Worm (Caenorhabditis elegans): ENCODE results near the gene Y39G8B.7.

Y39G8B.7 gene

ce11 chrII:13961567-13961966 lies 33.3 kb downstream of the Y39G8B.7 start:
- TF ChIP-seq pag-3 (tag; optimal IDR thresholded peaks at IDR 0.05; ENCODE audit: borderline replicate concordance) = no peak
- TF ChIP-seq pros-1 (tag; optimal IDR thresholded peaks at IDR 0.05) = no peak
- TF ChIP-seq sox-4 (tag; optimal IDR thresholded peaks at IDR 0.05) = no peak
- no peak for TF ChIP-seq elt-4 (tag; optimal IDR thresholded peaks at IDR 0.05)
- no peak for TF ChIP-seq C08G9.2 (tag; optimal IDR thresholded peaks at IDR 0.05)

ce11 chrII:13958359-13958758 lies 36.5 kb downstream of the Y39G8B.7 start:
- TF ChIP-seq dmd-4 (tag; optimal IDR thresholded peaks at IDR 0.05; ENCODE audit: borderline replicate concordance) (no peak), pros-1 (tag; optimal IDR thresholded peaks at IDR 0.05) (no peak), madf-2 (tag; optimal IDR thresholded peaks at IDR 0.05) (no peak), pha-2 (tag; optimal IDR thresholded peaks at IDR 0.05) (no peak), odd-2 (tag; optimal IDR thresholded peaks at IDR 0.05) (no peak), elt-2 (tag; optimal IDR thresholded peaks at IDR 0.05) (no peak), T23F11.4 (GFP tag; optimal IDR thresholded peaks at IDR 0.05) (no peak), unc-42 (tag; optimal IDR thresholded peaks at IDR 0.05) (no peak), syd-9 (tag; optimal IDR thresholded peaks at IDR 0.05) (no peak), K02D7.2 (tag; optimal IDR thresholded peaks at IDR 0.05) (no peak), ref-2 (tag; optimal IDR thresholded peaks at IDR 0.05) (no peak), ceh-30 (tag; optimal IDR thresholded peaks at IDR 0.05) (no peak), fkh-10 (GFP tag; optimal IDR thresholded peaks at IDR 0.05) (no peak), lim-6 (tag; optimal IDR thresholded peaks at IDR 0.05) (no peak), gmeb-2 (tag; optimal IDR thresholded peaks at IDR 0.05) (no peak), ttx-3 (tag; optimal IDR thresholded peaks at IDR 0.05) (no peak), ceh-22 (tag; optimal IDR thresholded peaks at IDR 0.05) (no peak), eyg-1 (tag; optimal IDR thresholded peaks at IDR 0.05) (no peak), hlh-6 (tag; optimal IDR thresholded peaks at IDR 0.05) (no peak)

- no peak for TF ChIP-seq fkh-10 (GFP tag; optimal IDR thresholded peaks at IDR 0.05)
- no peak for TF ChIP-seq nhr-232 (tag; optimal IDR thresholded peaks at IDR 0.05)
- no peak for TF ChIP-seq ceh-18 (tag; optimal IDR thresholded peaks at IDR 0.05)
- no peak for TF ChIP-seq sdc-2 (tag; optimal IDR thresholded peaks at IDR 0.05)
- no peak for TF ChIP-seq ahr-1 (tag; optimal IDR thresholded peaks at IDR 0.05)
Measured at ce11 chrII:13957437-13957836, 37.4 kb downstream of the Y39G8B.7 start, which contains the start of gene zip-3. Gene zip-3, minus strand, starts transcription at chrII:13957457.

ce11 chrII:13956529-13956928 lies 38.3 kb downstream of the Y39G8B.7 start:
- no peak for TF ChIP-seq K09A11.1 (tag; optimal IDR thresholded peaks at IDR 0.05; ENCODE audit: insufficient read depth)
- TF ChIP-seq syd-9 (tag; optimal IDR thresholded peaks at IDR 0.05) = no peak
- TF ChIP-seq pha-4 (tag; optimal IDR thresholded peaks at IDR 0.05) = no peak
- no peak for TF ChIP-seq hlh-30 (tag; optimal IDR thresholded peaks at IDR 0.05; ENCODE audit: insufficient read depth)
- no peak for TF ChIP-seq dmd-4 (tag; optimal IDR thresholded peaks at IDR 0.05; ENCODE audit: borderline replicate concordance)
- no peak for TF ChIP-seq ceh-9 (tag; optimal IDR thresholded peaks at IDR 0.05)
- TF ChIP-seq T23F11.4 (GFP tag; optimal IDR thresholded peaks at IDR 0.05) = no peak
- no peak for TF ChIP-seq odd-2 (tag; optimal IDR thresholded peaks at IDR 0.05)
- no peak for TF ChIP-seq hlh-13 (GFP tag; optimal IDR thresholded peaks at IDR 0.05)
- TF ChIP-seq pax-1 (tag; optimal IDR thresholded peaks at IDR 0.05) = no peak
- peak; percentile 79 for TF ChIP-seq elt-2 (tag; optimal IDR thresholded peaks at IDR 0.05)
- no peak for TF ChIP-seq pat-9 (tag; optimal IDR thresholded peaks at IDR 0.05)
- TF ChIP-seq ceh-18 (tag; optimal IDR thresholded peaks at IDR 0.05) = no peak
- TF ChIP-seq pqm-1 (tag; optimal IDR thresholded peaks at IDR 0.05) = peak; percentile 23

ce11 chrII:13954979-13955378 lies 39.9 kb downstream of the Y39G8B.7 start:
- TF ChIP-seq unc-55 (GFP tag; optimal IDR thresholded peaks at IDR 0.05) (no peak), ceh-31 (tag; optimal IDR thresholded peaks at IDR 0.05) (no peak), syd-9 (tag; optimal IDR thresholded peaks at IDR 0.05) (no peak), mec-3 (tag; optimal IDR thresholded peaks at IDR 0.05; ENCODE audit: borderline replicate concordance) (no peak), pqm-1 (tag; optimal IDR thresholded peaks at IDR 0.05) (no peak), tbx-7 (tag; optimal IDR thresholded peaks at IDR 0.05) (no peak), lim-6 (tag; optimal IDR thresholded peaks at IDR 0.05) (no peak), elt-2 (tag; optimal IDR thresholded peaks at IDR 0.05) (no peak)
